Fruit fly (Drosophila melanogaster): ENCODE results near the gene Vps2.
A peak's percentile ranks its signal among the peaks of the same experiment; 100 is the strongest.

Vps2 gene

dm6 chr3R:26034643-26035368 is 17.8 kb upstream of the Vps2 start:
- TF ChIP-seq CG17801 (GFP tag; optimal IDR thresholded peaks at IDR 0.05; ENCODE audit: partially characterized antibody): no peak

dm6 chr3R:26035369-26035656 is 17.3 kb upstream of the Vps2 start:
- no peak for TF ChIP-seq CG17801 (GFP tag; optimal IDR thresholded peaks at IDR 0.05; ENCODE audit: partially characterized antibody)

- TF ChIP-seq CG17801 (GFP tag; optimal IDR thresholded peaks at IDR 0.05; ENCODE audit: partially characterized antibody): no peak
Observed at dm6 chr3R:26036153-26037144, 16.2 kb upstream of the Vps2 start.

- no peak for TF ChIP-seq CG17801 (GFP tag; optimal IDR thresholded peaks at IDR 0.05; ENCODE audit: partially characterized antibody)
Observed at dm6 chr3R:26037899-26038298, 14.7 kb upstream of the Vps2 start.

- no peak for TF ChIP-seq CG17801 (GFP tag; optimal IDR thresholded peaks at IDR 0.05; ENCODE audit: partially characterized antibody)
Observed at dm6 chr3R:26039793-26040335, 12.8 kb upstream of the Vps2 start.

- no peak for TF ChIP-seq CG17801 (GFP tag; optimal IDR thresholded peaks at IDR 0.05; ENCODE audit: partially characterized antibody)
Observed at dm6 chr3R:26041417-26042101, 11.1 kb upstream of the Vps2 start, which contains the start of gene gro. TSS of gene gro (plus strand) at chr3R:26041736.

dm6 chr3R:26042131-26042885 is 10.3 kb upstream of the Vps2 start:
- TF ChIP-seq CG17801 (GFP tag; optimal IDR thresholded peaks at IDR 0.05; ENCODE audit: partially characterized antibody): peak; percentile 86

- TF ChIP-seq CG17801 (GFP tag; optimal IDR thresholded peaks at IDR 0.05; ENCODE audit: partially characterized antibody): peak; percentile 85
Observed at dm6 chr3R:26055214-26055632, 2.6 kb downstream of the Vps2 start, which contains the start of gene Cmpk. TSS of gene Cmpk (minus strand) at chr3R:26055438.

- peak; percentile 8 for TF ChIP-seq CG17801 (GFP tag; optimal IDR thresholded peaks at IDR 0.05; ENCODE audit: partially characterized antibody)
Observed at dm6 chr3R:26056381-26056780, 3.8 kb downstream of the Vps2 start, which contains the start of the genes Sld5 and CG14543. TSS of gene Sld5 (minus strand) at chr3R:26056547. TSS of gene CG14543 (plus strand) at chr3R:26056630.

- TF ChIP-seq CG17801 (GFP tag; optimal IDR thresholded peaks at IDR 0.05; ENCODE audit: partially characterized antibody): no peak
Observed at dm6 chr3R:26058066-26058465, 5.4 kb downstream of the Vps2 start, which contains the start of the genes PIG-P and Tcs6. TSS of gene PIG-P (minus strand) at chr3R:26058223. TSS of gene Tcs6 (minus strand) at chr3R:26058223.

dm6 chr3R:26059195-26059594 is 6.6 kb downstream of the Vps2 start, which contains the start of the genes RpL34a and Trmt61:
TSS of gene RpL34a (minus strand) at chr3R:26059267.
TSS of gene Trmt61 (plus strand) at chr3R:26059496.
- peak; percentile 93 for TF ChIP-seq CG17801 (GFP tag; optimal IDR thresholded peaks at IDR 0.05; ENCODE audit: partially characterized antibody)

- TF ChIP-seq CG17801 (GFP tag; optimal IDR thresholded peaks at IDR 0.05; ENCODE audit: partially characterized antibody): no peak
Observed at dm6 chr3R:26062911-26063310, 10.3 kb downstream of the Vps2 start, which contains the start of gene CG14551. TSS of gene CG14551 (minus strand) at chr3R:26063011.

- no peak for TF ChIP-seq CG17801 (GFP tag; optimal IDR thresholded peaks at IDR 0.05; ENCODE audit: partially characterized antibody)
Observed at dm6 chr3R:26064708-26065107, 12.1 kb downstream of the Vps2 start.

dm6 chr3R:26068135-26068534 is 15.5 kb downstream of the Vps2 start:
- no peak for TF ChIP-seq CG17801 (GFP tag; optimal IDR thresholded peaks at IDR 0.05; ENCODE audit: partially characterized antibody)
